Worm (Caenorhabditis elegans) whole organism, L1 larva: ENCODE data around the gene sra-27.

Experiments
- C04F5.9 ChIP-seq: sonication (generic microtip); optimal IDR thresholded peaks from 2 replicates; lab custom pipeline; 2016; ENCODE audit warnings: missing genetic modification characterization, missing compliant biosample characterization
- F16B12.6 ChIP-seq: fragments of 150-350 bp; optimal IDR thresholded peaks from 2 replicates; lab custom pipeline; 2014; ENCODE audit warnings: missing biosample characterization, missing genetic modification characterization
- Y116A8C.19 ChIP-seq: sonication (generic microtip); optimal IDR thresholded peaks from 2 replicates; lab custom pipeline; 2016; ENCODE audit warnings: missing compliant biosample characterization, missing genetic modification characterization, borderline replicate concordance
- alr-1 ChIP-seq: fragments of 200-800 bp; sonication (Bioruptor generic); optimal IDR thresholded peaks from 2 replicates; lab custom pipeline; 2018; ENCODE audit warnings: borderline replicate concordance, mild to moderate bottlenecking, missing genetic modification characterization, missing compliant biosample characterization
- blmp-1 ChIP-seq: fragments of 150-350 bp; optimal IDR thresholded peaks from 2 replicates; lab custom pipeline; 2014; ENCODE audit warnings: missing biosample characterization, missing genetic modification characterization
- ceh-8 ChIP-seq: fragments of 200-800 bp; sonication (Bioruptor generic); optimal IDR thresholded peaks from 2 replicates; lab custom pipeline; 2018; ENCODE audit warnings: mild to moderate bottlenecking, missing genetic modification characterization, moderate library complexity, missing compliant biosample characterization
- ceh-90 ChIP-seq: sonication (generic microtip); optimal IDR thresholded peaks from 2 replicates; lab custom pipeline; 2016; ENCODE audit warnings: missing genetic modification characterization, missing compliant biosample characterization
- efl-1 ChIP-seq, 4 experiments: fragments of 150-350 bp; optimal IDR thresholded peaks in 3 of 4; peaks in 1 of 4; 1 replicate in 1 of 4; 2 replicates in 3 of 4; lab custom pipeline; 2014; ENCODE audit warnings: missing biosample characterization in 2 of 4, missing genetic modification characterization in 2 of 4, missing genetic modification reagents in 2 of 4
- elt-2 ChIP-seq: sonication (generic microtip); optimal IDR thresholded peaks from 2 replicates; lab custom pipeline; 2016; ENCODE audit warnings: missing genetic modification characterization, mild to moderate bottlenecking, inconsistent platforms, missing compliant biosample characterization, missing genetic modification reagents
- elt-3 ChIP-seq, 6 experiments: fragments of 150-350 bp in 1 of 6; sonication (generic microtip); optimal IDR thresholded peaks; 2 replicates each; lab custom pipeline; 2017 to 2018; ENCODE audit warnings: missing biosample characterization in 6 of 6, missing genetic modification characterization in 6 of 6, inconsistent platforms in 1 of 6
- fkh-4 ChIP-seq: sonication (generic microtip); optimal IDR thresholded peaks from 2 replicates; lab custom pipeline; 2016; ENCODE audit warnings: missing compliant biosample characterization, missing genetic modification characterization, borderline replicate concordance
- fkh-8 ChIP-seq: sonication (generic microtip); optimal IDR thresholded peaks from 2 replicates; lab custom pipeline; 2016; ENCODE audit warnings: mild to moderate bottlenecking, missing genetic modification characterization, missing compliant biosample characterization
- fos-1 ChIP-seq: fragments of 150-350 bp; optimal IDR thresholded peaks from 2 replicates; lab custom pipeline; 2014; ENCODE audit warnings: missing biosample characterization, missing genetic modification characterization
- hlh-4 ChIP-seq: sonication (generic microtip); optimal IDR thresholded peaks from 2 replicates; lab custom pipeline; 2016; ENCODE audit warnings: mild to moderate bottlenecking, missing genetic modification characterization, missing compliant biosample characterization
- irx-1 ChIP-seq: sonication (generic microtip); optimal IDR thresholded peaks from 2 replicates; lab custom pipeline; 2016; ENCODE audit warnings: missing genetic modification characterization, missing compliant biosample characterization
- isw-1 ChIP-seq: fragments of 200-800 bp; sonication (Bioruptor generic); IDR thresholded peaks from 2 replicates; pipeline ENCODE4 v1.3.6; 2022; ENCODE audit warnings: missing genetic modification characterization, missing compliant biosample characterization
- lin-14 ChIP-seq: fragments of 200-800 bp; sonication (Bioruptor generic); optimal IDR thresholded peaks from 2 replicates; lab custom pipeline; 2018; ENCODE audit warnings: mild to moderate bottlenecking, missing genetic modification characterization, moderate library complexity, missing compliant biosample characterization
- lin-15B ChIP-seq: fragments of 150-350 bp; sonication (generic microtip); optimal IDR thresholded peaks from 3 replicates; lab custom pipeline; 2014; ENCODE audit warnings: missing biosample characterization, missing genetic modification characterization
- nhr-19 ChIP-seq: fragments of 200-800 bp; sonication (Bioruptor generic); conservative IDR thresholded peaks from 2 replicates; pipeline ENCODE4 v1.3.6; 2022; ENCODE audit warnings: missing genetic modification characterization, missing compliant biosample characterization
- nhr-20 ChIP-seq: sonication (generic microtip); optimal IDR thresholded peaks from 2 replicates; lab custom pipeline; 2016; ENCODE audit warnings: mild to moderate bottlenecking, missing genetic modification characterization, missing compliant biosample characterization
- nhr-47 ChIP-seq: sonication (generic microtip); optimal IDR thresholded peaks from 2 replicates; lab custom pipeline; 2016; ENCODE audit warnings: mild to moderate bottlenecking, missing genetic modification characterization, moderate library complexity, missing compliant biosample characterization
- nhr-76 ChIP-seq: sonication (generic microtip); optimal IDR thresholded peaks from 2 replicates; lab custom pipeline; 2017; ENCODE audit warnings: missing biosample characterization, missing genetic modification characterization
- nhr-84 ChIP-seq: sonication (generic microtip); optimal IDR thresholded peaks from 2 replicates; lab custom pipeline; 2017; ENCODE audit warnings: missing biosample characterization, missing genetic modification characterization
- nhr-85 ChIP-seq: sonication (generic microtip); peaks from one replicate; lab custom pipeline; 2016; ENCODE audit warnings: missing genetic modification characterization, inconsistent platforms, missing compliant biosample characterization
- pag-3 ChIP-seq: sonication (generic microtip); optimal IDR thresholded peaks from 2 replicates; lab custom pipeline; 2017; ENCODE audit warnings: missing genetic modification characterization, mild to moderate bottlenecking, missing compliant biosample characterization, antibody characterized with exemption, borderline replicate concordance; ENCODE audit not compliant: insufficient read depth
- pax-3 ChIP-seq: fragments of 200-800 bp; sonication (Bioruptor generic); optimal IDR thresholded peaks from 2 replicates; lab custom pipeline; 2018; ENCODE audit warnings: mild to moderate bottlenecking, missing genetic modification characterization, moderate library complexity, missing compliant biosample characterization
- pqm-1 ChIP-seq: sonication (generic microtip); optimal IDR thresholded peaks from 3 replicates; lab custom pipeline; 2017; ENCODE audit warnings: missing biosample characterization, missing genetic modification characterization
- snu-23 ChIP-seq: sonication (generic microtip); optimal IDR thresholded peaks from 2 replicates; lab custom pipeline; 2016; ENCODE audit warnings: missing genetic modification characterization, missing compliant biosample characterization
- sup-37 ChIP-seq: fragments of 200-800 bp; sonication (Bioruptor generic); optimal IDR thresholded peaks from 2 replicates; lab custom pipeline; 2018; ENCODE audit warnings: mild to moderate bottlenecking, missing genetic modification characterization, missing compliant biosample characterization
- swsn-7 ChIP-seq: sonication (generic microtip); optimal IDR thresholded peaks from 2 replicates; lab custom pipeline; 2016; ENCODE audit warnings: missing genetic modification characterization, missing compliant biosample characterization
- unc-62 ChIP-seq: fragments of 150-350 bp; optimal IDR thresholded peaks from 2 replicates; lab custom pipeline; 2014; ENCODE audit warnings: missing biosample characterization, missing genetic modification reagents, missing genetic modification characterization
- xbp-1 ChIP-seq: sonication (generic microtip); optimal IDR thresholded peaks from 2 replicates; lab custom pipeline; 2016; ENCODE audit warnings: missing genetic modification characterization, missing compliant biosample characterization
- zag-1 ChIP-seq: fragments of 150-350 bp; optimal IDR thresholded peaks from 2 replicates; lab custom pipeline; 2014; ENCODE audit warnings: missing biosample characterization, missing genetic modification characterization
- ztf-4 ChIP-seq: fragments of 150-350 bp; optimal IDR thresholded peaks from 2 replicates; lab custom pipeline; 2014; ENCODE audit warnings: missing biosample characterization, missing genetic modification characterization

sra-27 gene

ce11 chrII:6520103-6520502 is 48.7 kb upstream of the sra-27 start:
- TF ChIP-seq hlh-4 (tag; lab: Kevin White, UChicago), result no peak
- TF ChIP-seq elt-2, result peak; percentile 57
- no peak for TF ChIP-seq fkh-4 (tag; lab: Kevin White, UChicago)
- peak; percentile 40 for TF ChIP-seq blmp-1 (tag; lab: Kevin White, UChicago)
- no peak for TF ChIP-seq isw-1 (GFP tag; lab: Robert Waterston, UW)
- TF ChIP-seq lin-14, result no peak
- no peak for TF ChIP-seq efl-1 (optimal IDR thresholded peaks at IDR 0.05; lab: Kevin White, UChicago)
- peak in 1 of 2 experiments; percentile 87 for TF ChIP-seq efl-1 (GFP tag; optimal IDR thresholded peaks at IDR 0.05 in 1 of 2; lab: Kevin White, UChicago)
- peak; percentile 45 for TF ChIP-seq pqm-1 (tag; lab: Kevin White, UChicago)
- no peak for TF ChIP-seq unc-62 (GFP tag; lab: Kevin White, UChicago)
- TF ChIP-seq, all 84 proteins: peak for 4

DNA sequence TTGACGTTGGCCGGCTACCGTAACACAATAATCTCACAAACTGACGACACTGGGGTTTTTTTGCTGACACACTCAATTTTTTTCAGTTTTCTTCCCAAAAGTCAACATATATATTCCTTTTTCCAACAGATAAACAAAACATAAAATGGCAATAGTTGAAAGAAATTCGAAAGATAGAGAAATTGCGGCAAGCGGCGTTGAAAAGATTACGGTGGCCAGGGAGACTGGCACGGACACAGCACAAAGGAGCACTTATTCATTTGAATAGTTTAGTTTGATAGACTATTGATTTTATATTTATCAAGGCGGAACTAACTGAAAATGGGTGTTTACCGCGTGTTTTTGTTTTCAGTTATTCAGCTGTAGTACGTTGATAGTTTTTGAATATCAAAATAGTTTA is 47.5 kb upstream of the sra-27 start, which contains the start of gene toe-2:
Gene toe-2, minus strand, starts transcription at position 70 of the 400 bp plus-strand sequence.
- no peak for TF ChIP-seq nhr-47
- no peak for TF ChIP-seq irx-1 (tag; lab: Kevin White, UChicago)
- no peak for TF ChIP-seq isw-1 (GFP tag; lab: Robert Waterston, UW)
- no peak for TF ChIP-seq efl-1 (optimal IDR thresholded peaks at IDR 0.05; lab: Kevin White, UChicago)
- TF ChIP-seq efl-1 (GFP tag; optimal IDR thresholded peaks at IDR 0.05 in 1 of 2; lab: Kevin White, UChicago), result no peak
- TF ChIP-seq blmp-1 (tag; lab: Kevin White, UChicago), result no peak
- TF ChIP-seq ceh-8 (GFP tag; lab: Kevin White, UChicago), result no peak
- no peak for TF ChIP-seq C04F5.9 (tag; lab: Kevin White, UChicago)
- TF ChIP-seq sup-37 (GFP tag; lab: Kevin White, UChicago), result no peak
- TF ChIP-seq pag-3 (tag; lab: Kevin White, UChicago), result no peak
- TF ChIP-seq lin-15B (tag; lab: Kevin White, UChicago), result no peak
- TF ChIP-seq ztf-4 (tag; lab: Kevin White, UChicago), result no peak
- no peak for TF ChIP-seq fos-1 (tag; lab: Kevin White, UChicago)
- TF ChIP-seq fkh-8 (tag; lab: Kevin White, UChicago), result no peak
- TF ChIP-seq F16B12.6 (tag; lab: Kevin White, UChicago), result no peak
- no peak for TF ChIP-seq elt-3 (tag; optimal IDR thresholded peaks at IDR 0.05; lab: Kevin White, UChicago)
- no peak for TF ChIP-seq Y116A8C.19 (tag; lab: Kevin White, UChicago)
- TF ChIP-seq nhr-76 (tag; lab: Kevin White, UChicago), result no peak
- TF ChIP-seq ceh-90, result no peak

ce11 chrII:6522622-6523254 is 46.1 kb upstream of the sra-27 start:
- TF ChIP-seq lin-14 (peak; percentile 62), snu-23 (no peak), pax-3 (tag; lab: Kevin White, UChicago) (no peak), blmp-1 (tag; lab: Kevin White, UChicago) (peak; percentile 47), elt-3 (tag; optimal IDR thresholded peaks at IDR 0.05; lab: Kevin White, UChicago) (peak in 3 of 6 experiments; percentile 4 to 60 (median 11)), nhr-20 (tag; lab: Kevin White, UChicago) (peak; percentile 13), nhr-85 (tag; lab: Kevin White, UChicago) (peak; percentile 82), nhr-84 (tag; lab: Kevin White, UChicago) (no peak), swsn-7 (tag; lab: Kevin White, UChicago) (no peak), nhr-19 (GFP tag; lab: Robert Waterston, UW) (no peak), elt-2 (no peak), efl-1 (optimal IDR thresholded peaks at IDR 0.05; lab: Kevin White, UChicago) (no peak), efl-1 (GFP tag; optimal IDR thresholded peaks at IDR 0.05 in 1 of 2; lab: Kevin White, UChicago) (peak in 1 of 2 experiments; percentile 64), alr-1 (tag; lab: Kevin White, UChicago) (no peak), xbp-1 (tag; lab: Kevin White, UChicago) (no peak)
- TF ChIP-seq, all 84 proteins: peak for 6

- TF ChIP-seq swsn-7 (tag; lab: Kevin White, UChicago) (no peak), zag-1 (tag; lab: Kevin White, UChicago) (no peak)
Observed at ce11 chrII:6523940-6524339, 44.9 kb upstream of the sra-27 start.
